Fruit fly (Drosophila melanogaster) whole organism, embryonic: ENCODE results near the gene Eh.
"Not testable (repeated sequence)": the region's sequence is repeated elsewhere in the genome, so short reads cannot be mapped to it uniquely, and the experiment has no call there.

Source experiments
- Aef1 ChIP-seq: fragments of 200-800 bp; sonication (Bioruptor generic); IDR thresholded peaks from 3 replicates; pipeline ENCODE4 v1.3.6; 2022; ENCODE audit warnings: missing biosample characterization, missing genetic modification characterization
- CG11085 ChIP-seq: fragments of 200-800 bp; sonication (Bioruptor generic); IDR thresholded peaks from 2 replicates; pipeline ENCODE4 v1.3.6; 2022; ENCODE audit warnings: missing biosample characterization, missing genetic modification characterization
- CG11247 ChIP-seq: fragments of 200-800 bp; sonication (Bioruptor generic); IDR thresholded peaks from 2 replicates; pipeline ENCODE4 v1.3.6; 2022; ENCODE audit warnings: missing biosample characterization, missing genetic modification characterization
- CG12219 ChIP-seq: fragments of 200-800 bp; sonication (Bioruptor generic); optimal IDR thresholded peaks from 3 replicates; lab custom pipeline; 2018; ENCODE audit warnings: missing biosample characterization, mild to moderate bottlenecking, missing genetic modification characterization
- CG15601 ChIP-seq: fragments of 200-800 bp; sonication (Bioruptor generic); optimal IDR thresholded peaks from 3 replicates; lab custom pipeline; 2019; ENCODE audit warnings: missing biosample characterization, mild to moderate bottlenecking, missing genetic modification characterization, moderate library complexity
- CG1603 ChIP-seq: fragments of 200-800 bp; sonication (Bioruptor generic); optimal IDR thresholded peaks from 2 replicates; lab custom pipeline; 2019; ENCODE audit warnings: missing biosample characterization, mild to moderate bottlenecking, missing genetic modification characterization, moderate library complexity
- CG1647 ChIP-seq: fragments of 200-800 bp; sonication (Bioruptor generic); optimal IDR thresholded peaks from 3 replicates; lab custom pipeline; 2016; ENCODE audit warnings: missing biosample characterization, missing genetic modification characterization
- CG2678 ChIP-seq: fragments of 200-800 bp; sonication (Bioruptor generic); optimal IDR thresholded peaks from 3 replicates; lab custom pipeline; 2019; ENCODE audit warnings: missing biosample characterization, mild to moderate bottlenecking, missing genetic modification characterization, moderate library complexity
- CG2889 ChIP-seq: fragments of 200-800 bp; sonication (Bioruptor generic); IDR thresholded peaks from 3 replicates; pipeline ENCODE4 v1.3.6; 2022; ENCODE audit warnings: missing biosample characterization, missing genetic modification characterization
- CG30020 ChIP-seq: fragments of 200-800 bp; optimal IDR thresholded peaks from 2 replicates; lab custom pipeline; 2019; ENCODE audit warnings: missing biosample characterization, mild to moderate bottlenecking, missing genetic modification characterization, moderate library complexity
- CG31388 ChIP-seq: fragments of 200-800 bp; sonication (Bioruptor generic); optimal IDR thresholded peaks from 2 replicates; lab custom pipeline; 2016; ENCODE audit warnings: missing biosample characterization, missing genetic modification characterization
- CG32772 ChIP-seq: fragments of 200-800 bp; sonication (Bioruptor generic); IDR thresholded peaks from 2 replicates; pipeline ENCODE4 v1.3.6; 2022; ENCODE audit warnings: missing biosample characterization, missing genetic modification characterization
- CG34376 ChIP-seq: fragments of 200-800 bp; sonication (Bioruptor generic); optimal IDR thresholded peaks from 2 replicates; lab custom pipeline; 2018; ENCODE audit warnings: missing biosample characterization, mild to moderate bottlenecking, missing genetic modification characterization
- CG3726 ChIP-seq: fragments of 200-800 bp; sonication (Bioruptor generic); IDR thresholded peaks from 3 replicates; pipeline ENCODE4, ENCODE4 v1.3.6; 2022; ENCODE audit warnings: missing biosample characterization, missing genetic modification characterization
- CG4328 ChIP-seq: fragments of 200-800 bp; sonication (Bioruptor generic); optimal IDR thresholded peaks from 3 replicates; lab custom pipeline; 2017; ENCODE audit warnings: missing biosample characterization, missing genetic modification reagents, missing genetic modification characterization
- CG5180 ChIP-seq: fragments of 200-800 bp; sonication (Bioruptor generic); optimal IDR thresholded peaks from 3 replicates; lab custom pipeline; 2017; ENCODE audit warnings: missing biosample characterization, missing genetic modification characterization, mild to moderate bottlenecking, moderate library complexity, missing genetic modification reagents
- CG6272 ChIP-seq: fragments of 200-800 bp; sonication (Bioruptor generic); IDR thresholded peaks from 2 replicates; pipeline ENCODE4 v1.3.6; 2022; ENCODE audit warnings: missing biosample characterization, missing genetic modification characterization
- CG7271 ChIP-seq: fragments of 200-800 bp; sonication (Bioruptor generic); optimal IDR thresholded peaks from 2 replicates; lab custom pipeline; 2018; ENCODE audit warnings: missing biosample characterization, mild to moderate bottlenecking, missing genetic modification characterization, moderate library complexity
- CG7372 ChIP-seq: fragments of 200-800 bp; sonication (Bioruptor generic); IDR thresholded peaks from 2 replicates; pipeline ENCODE4 v1.3.6; 2022; ENCODE audit warnings: missing biosample characterization, missing genetic modification characterization
- CG9609 ChIP-seq: fragments of 200-800 bp; sonication (Bioruptor generic); optimal IDR thresholded peaks from 3 replicates; lab custom pipeline; 2016; ENCODE audit warnings: missing biosample characterization, missing genetic modification characterization
- Dll ChIP-seq: fragments of 200-800 bp; sonication (Bioruptor generic); IDR thresholded peaks from 4 replicates; pipeline ENCODE4 v1.3.6; 2022; ENCODE audit warnings: missing biosample characterization, missing genetic modification characterization; ENCODE audit not compliant: partially characterized antibody
- Ets65A ChIP-seq: fragments of 200-800 bp; sonication (Bioruptor generic); peaks from one replicate; lab custom pipeline; 2016; ENCODE audit warnings: missing biosample characterization, missing genetic modification characterization
- GATAe ChIP-seq: fragments of 200-800 bp; sonication (Bioruptor generic); conservative IDR thresholded peaks from 2 replicates; pipeline ENCODE4 v1.3.6; 2022; ENCODE audit warnings: missing biosample characterization, missing genetic modification characterization
- NK7.1 ChIP-seq: fragments of 200-800 bp; sonication (Bioruptor generic); optimal IDR thresholded peaks from 3 replicates; lab custom pipeline; 2016; ENCODE audit warnings: missing biosample characterization, missing genetic modification characterization
- Nf-YB ChIP-seq: fragments of 200-800 bp; sonication (Bioruptor generic); optimal IDR thresholded peaks from 3 replicates; lab custom pipeline; 2019; ENCODE audit warnings: missing biosample characterization, mild to moderate bottlenecking, missing genetic modification characterization, moderate library complexity
- Rfx ChIP-seq: fragments of 200-800 bp; sonication (Bioruptor generic); IDR thresholded peaks from 2 replicates; pipeline ENCODE4 v1.3.6; 2022; ENCODE audit warnings: missing biosample characterization, missing genetic modification characterization
- Spps ChIP-seq: fragments of 200-800 bp; sonication (Bioruptor generic); optimal IDR thresholded peaks from 2 replicates; lab custom pipeline; 2018; ENCODE audit warnings: missing biosample characterization, mild to moderate bottlenecking, missing genetic modification characterization
- Taf1 ChIP-seq: fragments of 200-800 bp; sonication (Bioruptor generic); IDR thresholded peaks from 2 replicates; pipeline ENCODE4 v1.3.6; 2022; ENCODE audit warnings: missing biosample characterization, missing genetic modification characterization
- Vsx1 ChIP-seq: fragments of 200-800 bp; sonication (Bioruptor generic); optimal IDR thresholded peaks from 2 replicates; lab custom pipeline; 2017; ENCODE audit warnings: missing biosample characterization, mild to moderate bottlenecking, missing genetic modification characterization, missing genetic modification reagents
- Xbp1 ChIP-seq: fragments of 200-800 bp; sonication (Bioruptor generic); optimal IDR thresholded peaks from 3 replicates; lab custom pipeline; 2016; ENCODE audit warnings: missing biosample characterization, mild to moderate bottlenecking, missing genetic modification characterization
- amos ChIP-seq: fragments of 200-800 bp; sonication (Bioruptor generic); IDR thresholded peaks from 2 replicates; pipeline ENCODE4 v1.3.6; 2022; ENCODE audit warnings: missing biosample characterization, missing genetic modification characterization; ENCODE audit not compliant: partially characterized antibody
- aop ChIP-seq: fragments of 200-800 bp; sonication (Bioruptor generic); IDR thresholded peaks from 2 replicates; pipeline ENCODE4 v1.3.6; 2022; ENCODE audit warnings: missing biosample characterization, missing genetic modification characterization
- grn ChIP-seq: fragments of 200-800 bp; sonication (Bioruptor generic); optimal IDR thresholded peaks from 3 replicates; lab custom pipeline; 2017; ENCODE audit warnings: missing biosample characterization, missing genetic modification characterization
- jigr1 ChIP-seq: fragments of 200-800 bp; sonication (Bioruptor generic); IDR thresholded peaks from 3 replicates; pipeline ENCODE4 v1.3.6; 2022; ENCODE audit warnings: missing biosample characterization, missing genetic modification characterization
- nerfin-1 ChIP-seq: fragments of 200-800 bp; sonication (Bioruptor generic); optimal IDR thresholded peaks from 3 replicates; lab custom pipeline; 2019; ENCODE audit warnings: missing biosample characterization, mild to moderate bottlenecking, missing genetic modification characterization, moderate library complexity
- prd ChIP-seq, 3 experiments: fragments of >200 bp in 2 of 3; fragments of 200-800 bp in 1 of 3; sonication (Bioruptor generic) in 1 of 3; optimal IDR thresholded peaks in 2 of 3; IDR thresholded peaks in 1 of 3; 2 replicates in 2 of 3; 3 replicates in 1 of 3; pipeline versions ENCODE4 v1.3.6 to Lab custom; 2017 to 2022; ENCODE audit warnings: missing biosample characterization in 1 of 3, missing genetic modification characterization in 1 of 3
- row ChIP-seq: fragments of 200-800 bp; sonication (Bioruptor generic); IDR thresholded peaks from 3 replicates; pipeline ENCODE4 v1.3.6; 2022; ENCODE audit warnings: missing biosample characterization, missing genetic modification characterization
- sens ChIP-seq: fragments of 200-800 bp; sonication (Bioruptor generic); peaks from one replicate; lab custom pipeline; 2016; ENCODE audit warnings: missing biosample characterization, missing genetic modification characterization
- ssp ChIP-seq: fragments of 200-800 bp; sonication (Bioruptor generic); IDR thresholded peaks from 2 replicates; pipeline ENCODE4 v1.3.6; 2022; ENCODE audit warnings: missing biosample characterization, missing genetic modification characterization
- tgo ChIP-seq: fragments of 200-800 bp; sonication (Bioruptor generic); IDR thresholded peaks from 3 replicates; pipeline ENCODE4 v1.3.6; 2022; ENCODE audit warnings: missing biosample characterization, missing genetic modification characterization
- toy ChIP-seq: fragments of 200-800 bp; sonication (Bioruptor generic); IDR thresholded peaks from 2 replicates; pipeline ENCODE4 v1.3.6; 2022; ENCODE audit warnings: missing biosample characterization, missing genetic modification characterization
- zen ChIP-seq: fragments of 200-800 bp; sonication (Bioruptor generic); optimal IDR thresholded peaks from 3 replicates; lab custom pipeline; 2018; ENCODE audit warnings: missing biosample characterization, mild to moderate bottlenecking, missing genetic modification characterization, moderate library complexity

The Eh gene

dm6 chr3R:17448758-17449157 is at the start of gene Eh:
Eh (minus strand) TSS chr3R:17448858.
- TF ChIP-seq toy (no peak), CG7372 (GFP tag; lab: Robert Waterston, UW) (no peak), CG15601 (tag; lab: Kevin White, UChicago) (no peak), CG1603 (tag; lab: Kevin White, UChicago) (no peak), CG2889 (0 out of 3 replicates have a peak, but pooled peaks have one; percentile 24), CG4328 (GFP tag; lab: Kevin White, UChicago) (no peak), CG34376 (GFP tag; lab: Kevin White, UChicago) (no peak)

dm6 chr3R:17492071-17492470 is 43.4 kb upstream of the Eh start:
- no peak for TF ChIP-seq prd (optimal IDR thresholded peaks at IDR 0.05; lab: Kevin White, UChicago)
- TF ChIP-seq prd (GFP tag; IDR thresholded peaks at IDR 0.05; lab: Robert Waterston, UW) = 0 out of 3 replicates have a peak, but pooled peaks have one; percentile 15
- peak; percentile 14 for TF ChIP-seq Ets65A (GFP tag; lab: Kevin White, UChicago)
- peak; percentile 53; the same call in 1 of the 3 replicates for TF ChIP-seq CG3726 (GFP tag; lab: Robert Waterston, UW)
- TF ChIP-seq Xbp1 (GFP tag; lab: Kevin White, UChicago) = no peak
- no peak for TF ChIP-seq ssp (GFP tag; lab: Robert Waterston, UW)
- TF ChIP-seq CG11085 = no peak
- peak; percentile 61 for TF ChIP-seq CG7372 (GFP tag; lab: Robert Waterston, UW)
- TF ChIP-seq tgo (GFP tag; lab: Robert Waterston, UW) = no peak
- no peak for TF ChIP-seq Nf-YB (GFP tag; lab: Kevin White, UChicago)
- TF ChIP-seq CG31388 = no peak
- no peak for TF ChIP-seq CG2678 (tag; lab: Kevin White, UChicago)

dm6 chr3R:17481262-17481661 is 32.6 kb upstream of the Eh start:
- TF ChIP-seq Vsx1 = no peak
- TF ChIP-seq Ets65A (GFP tag; lab: Kevin White, UChicago) = peak; percentile 67
- TF ChIP-seq CG12219 (GFP tag; lab: Kevin White, UChicago) = no peak
- no peak for TF ChIP-seq amos (GFP tag; lab: Robert Waterston, UW)
- TF ChIP-seq sens (GFP tag; lab: Kevin White, UChicago) = peak; percentile 3

dm6 chr3R:17471007-17471406 is 22.3 kb upstream of the Eh start:
- TF ChIP-seq GATAe (GFP tag; lab: Robert Waterston, UW) (no peak), Dll (GFP tag; lab: Robert Waterston, UW) (no peak), Ets65A (GFP tag; lab: Kevin White, UChicago) (peak; percentile 16), Taf1 (GFP tag; lab: Robert Waterston, UW) (no peak)

- TF ChIP-seq NK7.1, CG1647, grn (GFP tag; lab: Kevin White, UChicago): not testable (repeated sequence)
- TF ChIP-seq, all 482 proteins: peak for 0; not testable (repeated sequence) for 482
Measured at dm6 chr3R:17456676-17457075, 8.0 kb upstream of the Eh start, which contains the start of gene CG14330. CG14330 (minus strand) TSS chr3R:17456776.

- no peak for TF ChIP-seq CG30020 (tag; lab: Kevin White, UChicago)
- TF ChIP-seq CG9609 = no peak
- no peak for TF ChIP-seq nerfin-1 (tag; lab: Kevin White, UChicago)
- TF ChIP-seq row (GFP tag; lab: Robert Waterston, UW) = no peak
- no peak for TF ChIP-seq CG5180
- TF ChIP-seq CG31388 = no peak
- TF ChIP-seq Spps (tag; lab: Kevin White, UChicago) = no peak
- TF ChIP-seq Aef1 (GFP tag; lab: Robert Waterston, UW) = no peak
- no peak for TF ChIP-seq CG11247 (GFP tag; lab: Robert Waterston, UW)
- TF ChIP-seq CG6272 (GFP tag; lab: Robert Waterston, UW) = 0 out of 2 replicates have a peak, but pooled peaks have one; percentile 25
- no peak for TF ChIP-seq jigr1 (GFP tag; lab: Robert Waterston, UW)
- TF ChIP-seq zen (tag; lab: Kevin White, UChicago) = no peak
- no peak for TF ChIP-seq CG32772 (GFP tag; lab: Robert Waterston, UW)
- TF ChIP-seq aop = no peak
- no peak for TF ChIP-seq Rfx (GFP tag; lab: Robert Waterston, UW)
- TF ChIP-seq sens (GFP tag; lab: Kevin White, UChicago) = peak; percentile 48
- no peak for TF ChIP-seq CG7271 (tag; lab: Kevin White, UChicago)
Measured at dm6 chr3R:17449402-17449801, 744 bp upstream of the Eh start.
